Worm (Caenorhabditis elegans) whole organism, L4 larva: ENCODE data around the gene F28C6.8.

ENCODE experiments used
- R02D3.7 ChIP-seq: fragments of 150-350 bp; sonication (generic microtip); optimal IDR thresholded peaks from 3 replicates; lab custom pipeline; 2014; ENCODE audit warnings: missing biosample characterization, missing genetic modification characterization
- aha-1 ChIP-seq: fragments of 150-350 bp; peaks from one replicate; lab custom pipeline; 2014; ENCODE audit warnings: missing biosample characterization, missing genetic modification characterization
- daf-16 ChIP-seq, 3 experiments: sonication (generic microtip); optimal IDR thresholded peaks; 2 replicates each; lab custom pipeline; 2016 to 2017; ENCODE audit warnings: missing genetic modification characterization in 3 of 3, missing genetic modification reagents in 3 of 3, mild to moderate bottlenecking in 2 of 3, missing compliant biosample characterization in 2 of 3, missing biosample characterization in 1 of 3, moderate library complexity in 1 of 3
- dve-1 ChIP-seq: sonication (generic microtip); optimal IDR thresholded peaks from 2 replicates; lab custom pipeline; 2017; ENCODE audit warnings: antibody characterized with exemption, mild to moderate bottlenecking, missing genetic modification characterization, missing compliant biosample characterization; ENCODE audit not compliant: insufficient read depth
- gei-8 ChIP-seq: fragments of 200-800 bp; sonication (Bioruptor generic); optimal IDR thresholded peaks from 2 replicates; lab custom pipeline; 2018; ENCODE audit warnings: mild to moderate bottlenecking, missing genetic modification characterization, missing compliant biosample characterization
- hlh-30 ChIP-seq: sonication (generic microtip); optimal IDR thresholded peaks from 2 replicates; lab custom pipeline; 2017; ENCODE audit warnings: antibody characterized with exemption, mild to moderate bottlenecking, missing genetic modification characterization, missing compliant biosample characterization; ENCODE audit not compliant: insufficient read depth
- mdl-1 ChIP-seq, 2 experiments: fragments of 150-350 bp in 1 of 2; sonication (generic microtip) in 1 of 2; optimal IDR thresholded peaks; 2 replicates each; lab custom pipeline; 2014 to 2017; ENCODE audit warnings: missing biosample characterization in 2 of 2, missing genetic modification characterization in 2 of 2
- mes-2 ChIP-seq: sonication (generic microtip); optimal IDR thresholded peaks from 2 replicates; lab custom pipeline; 2016; ENCODE audit warnings: missing genotype, mild to moderate bottlenecking, missing genetic modification characterization, missing compliant biosample characterization; ENCODE audit not compliant: poor library complexity, severe bottlenecking
- nhr-28 ChIP-seq: fragments of 150-350 bp; optimal IDR thresholded peaks from 2 replicates; lab custom pipeline; 2014; ENCODE audit warnings: missing biosample characterization, missing genetic modification characterization
- set-16 ChIP-seq: fragments of 200-800 bp; sonication (Bioruptor generic); IDR thresholded peaks from 2 replicates; pipeline ENCODE4 v1.3.6; 2022; ENCODE audit warnings: missing genetic modification reagents, missing genetic modification characterization, missing compliant biosample characterization
- unc-62 ChIP-seq, 3 experiments: fragments of 150-350 bp in 1 of 3; sonication (generic microtip); optimal IDR thresholded peaks in 2 of 3; peaks in 1 of 3; 1 replicate in 1 of 3; 2 replicates in 2 of 3; lab custom pipeline; 2014 to 2017; ENCODE audit warnings: missing biosample characterization in 3 of 3, missing genetic modification characterization in 3 of 3, missing genetic modification reagents in 3 of 3, missing genotype in 1 of 3

The F28C6.8 gene

ce11 chrII:8650644-8651159 is 44.1 kb downstream of the F28C6.8 start, which contains the start of gene pyr-1:
Gene pyr-1, plus strand, starts transcription at chrII:8651109.
- TF ChIP-seq daf-16 (GFP tag; optimal IDR thresholded peaks at IDR 0.05; lab: Kevin White, UChicago) (peak in 1 of 2 experiments; percentile 90), daf-16 (tag; optimal IDR thresholded peaks at IDR 0.05; lab: Kevin White, UChicago) (peak; percentile 93), hlh-30 (tag; lab: Kevin White, UChicago) (peak; percentile 72), set-16 (GFP tag; lab: Robert Waterston, UW) (no peak), mes-2 (tag; lab: Kevin White, UChicago) (peak; percentile 23), mdl-1 (tag; optimal IDR thresholded peaks at IDR 0.05; lab: Kevin White, UChicago) (peak in 1 of 2 experiments; percentile 64), aha-1 (tag; lab: Kevin White, UChicago) (peak; percentile 4), nhr-28 (peak; percentile 81), unc-62 (GFP tag; optimal IDR thresholded peaks at IDR 0.05 in 1 of 2; lab: Kevin White, UChicago) (peak in 1 of 2 experiments; percentile 55), unc-62 (tag; optimal IDR thresholded peaks at IDR 0.05; lab: Kevin White, UChicago) (no peak), dve-1 (tag; lab: Kevin White, UChicago) (peak; percentile 18), gei-8 (GFP tag; lab: Kevin White, UChicago) (no peak), R02D3.7 (no peak)
